Worm (Caenorhabditis elegans): Measurements from ENCODE around the gene Y37E11AL.9.

Gene Y37E11AL.9

ce11 chrIV:3653420-3653823 lies 47.0 kb downstream of the Y37E11AL.9 start (continued):
- TF ChIP-seq ZK337.2 (GFP tag; IDR thresholded peaks at IDR 0.05) (no peak), skn-1 (tag; optimal IDR thresholded peaks at IDR 0.05) (no peak)

- no peak for TF ChIP-seq mdt-29 (GFP tag; IDR thresholded peaks at IDR 0.05)
Measured at ce11 chrIV:3652784-3653383, 47.6 kb downstream of the Y37E11AL.9 start.

ce11 chrIV:3652223-3652622 lies 48.2 kb downstream of the Y37E11AL.9 start:
- TF ChIP-seq dve-1 (tag; optimal IDR thresholded peaks at IDR 0.05; ENCODE audit: insufficient read depth) (no peak), nhr-41 (GFP tag; IDR thresholded peaks at IDR 0.05) (no peak), hlh-30 (tag; optimal IDR thresholded peaks at IDR 0.05; ENCODE audit: insufficient read depth) (peak; percentile 72), hif-1 (tag; optimal IDR thresholded peaks at IDR 0.05) (peak in 1 of 2 experiments; percentile 39), F10B5.3 (tag; optimal IDR thresholded peaks at IDR 0.05) (no peak), daf-12 (tag; optimal IDR thresholded peaks at IDR 0.05) (no peak), mxl-2 (GFP tag; conservative IDR thresholded peaks at IDR 0.05) (peak; percentile 90), nhr-28 (tag; optimal IDR thresholded peaks at IDR 0.05) (peak; percentile 70), cey-2 (tag; optimal IDR thresholded peaks at IDR 0.05; ENCODE audit: borderline replicate concordance, insufficient read depth) (peak; percentile 8), spr-1 (tag; optimal IDR thresholded peaks at IDR 0.05) (peak; percentile 18), dmd-6 (GFP tag; IDR thresholded peaks at IDR 0.05) (peak; percentile 60), F44E2.7 (GFP tag; IDR thresholded peaks at IDR 0.05) (no peak), spr-3 (GFP tag; optimal IDR thresholded peaks at IDR 0.05) (no peak), rbr-2 (tag; optimal IDR thresholded peaks at IDR 0.05) (no peak), D1046.2 (GFP tag; IDR thresholded peaks at IDR 0.05) (no peak), nhr-102 (tag; optimal IDR thresholded peaks at IDR 0.05) (no peak), Y105C5A.15 (GFP tag; IDR thresholded peaks at IDR 0.05) (no peak), ceh-20 (GFP tag; IDR thresholded peaks at IDR 0.05) (0 out of 2 replicates have a peak, but pooled peaks have one; percentile 38), mdl-1 (tag; optimal IDR thresholded peaks at IDR 0.05) (peak in 1 of 2 experiments; percentile 71), daf-16 (GFP tag; optimal IDR thresholded peaks at IDR 0.05) (no peak), daf-16 (tag; optimal IDR thresholded peaks at IDR 0.05) (peak; percentile 27), daf-8 (GFP tag; IDR thresholded peaks at IDR 0.05) (no peak), mxl-3 (GFP tag; optimal IDR thresholded peaks at IDR 0.05) (peak; percentile 59), nhr-42 (GFP tag; IDR thresholded peaks at IDR 0.05) (no peak), ceh-28 (tag; optimal IDR thresholded peaks at IDR 0.05) (no peak), hlh-11 (tag; optimal IDR thresholded peaks at IDR 0.05) (peak; percentile 73), sdz-12 (GFP tag; optimal IDR thresholded peaks at IDR 0.05) (no peak), ztf-11 (tag; optimal IDR thresholded peaks at IDR 0.05) (no peak), snpc-4 (tag; optimal IDR thresholded peaks at IDR 0.05) (no peak), dmd-8 (GFP tag; IDR thresholded peaks at IDR 0.05) (no peak), nhr-48 (tag; optimal IDR thresholded peaks at IDR 0.05) (peak; percentile 90), lsy-2 (tag; optimal IDR thresholded peaks at IDR 0.05) (peak in 1 of 2 experiments; percentile 21), lin-29 (GFP tag; IDR thresholded peaks at IDR 0.05) (no peak), lin-38 (GFP tag; IDR thresholded peaks at IDR 0.05) (no peak)
